Fruit fly (Drosophila melanogaster) whole organism, pupa: ENCODE data around the gene CG15891.

Experiments
- CG13204 ChIP-seq: fragments of 200-800 bp; sonication (Bioruptor generic); optimal IDR thresholded peaks from 2 replicates; lab custom pipeline; 2018; ENCODE audit warnings: missing biosample characterization, mild to moderate bottlenecking, missing genetic modification characterization, moderate library complexity
- CG14655 ChIP-seq: fragments of 200-800 bp; sonication (Bioruptor generic); optimal IDR thresholded peaks from 3 replicates; lab custom pipeline; 2017; ENCODE audit warnings: mild to moderate bottlenecking, missing biosample characterization, missing genetic modification reagents, missing genetic modification characterization
- CG15710 ChIP-seq: fragments of 200-800 bp; sonication (Bioruptor generic); optimal IDR thresholded peaks from 2 replicates; lab custom pipeline; 2018; ENCODE audit warnings: missing biosample characterization, mild to moderate bottlenecking, missing genetic modification characterization, moderate library complexity
- CG17806 ChIP-seq: fragments of 200-800 bp; sonication (Bioruptor generic); optimal IDR thresholded peaks from 2 replicates; lab custom pipeline; 2018; ENCODE audit warnings: missing biosample characterization, mild to moderate bottlenecking, missing genetic modification characterization, moderate library complexity
- CG32121 ChIP-seq: fragments of 200-800 bp; sonication (Bioruptor generic); IDR thresholded peaks from 2 replicates; pipeline ENCODE4 v1.3.6; 2022; ENCODE audit warnings: missing biosample characterization, missing genetic modification characterization
- CG4496 ChIP-seq: fragments of 200-800 bp; sonication (Bioruptor generic); IDR thresholded peaks from 3 replicates; pipeline ENCODE4 v1.3.6; 2022; ENCODE audit warnings: missing biosample characterization, missing genetic modification characterization
- CG8159 ChIP-seq: fragments of 200-800 bp; sonication (Bioruptor generic); optimal IDR thresholded peaks from 3 replicates; lab custom pipeline; 2018; ENCODE audit warnings: missing biosample characterization, mild to moderate bottlenecking, missing genetic modification characterization, moderate library complexity
- CG8301 ChIP-seq: fragments of 200-800 bp; sonication (Bioruptor generic); optimal IDR thresholded peaks from 2 replicates; lab custom pipeline; 2018; ENCODE audit warnings: missing biosample characterization, mild to moderate bottlenecking, missing genetic modification characterization
- D1 ChIP-seq: fragments of 200-800 bp; sonication (Bioruptor generic); optimal IDR thresholded peaks from 2 replicates; lab custom pipeline; 2018; ENCODE audit warnings: missing biosample characterization, mild to moderate bottlenecking, missing genetic modification characterization, moderate library complexity
- EcR ChIP-seq: fragments of 200-800 bp; sonication (Bioruptor generic); optimal IDR thresholded peaks from 3 replicates; lab custom pipeline; 2019; ENCODE audit warnings: missing biosample characterization, missing genetic modification characterization, mild to moderate bottlenecking, moderate library complexity, missing genetic modification reagents
- Ets98B ChIP-seq: fragments of 200-800 bp; sonication (Bioruptor generic); IDR thresholded peaks from 2 replicates; pipeline ENCODE4 v1.3.6; 2022; ENCODE audit warnings: missing biosample characterization, missing genetic modification characterization
- Pif1A ChIP-seq: fragments of 200-800 bp; sonication (Bioruptor generic); optimal IDR thresholded peaks from 3 replicates; lab custom pipeline; 2016; ENCODE audit warnings: missing biosample characterization, missing genetic modification characterization
- Pif1B ChIP-seq: fragments of 200-800 bp; sonication (Bioruptor generic); optimal IDR thresholded peaks from 3 replicates; lab custom pipeline; 2016; ENCODE audit warnings: missing biosample characterization, missing genetic modification characterization
- gl ChIP-seq: fragments of 200-800 bp; sonication (Bioruptor generic); optimal IDR thresholded peaks from 2 replicates; lab custom pipeline; 2018; ENCODE audit warnings: missing biosample characterization, mild to moderate bottlenecking, missing genetic modification characterization

DNA sequence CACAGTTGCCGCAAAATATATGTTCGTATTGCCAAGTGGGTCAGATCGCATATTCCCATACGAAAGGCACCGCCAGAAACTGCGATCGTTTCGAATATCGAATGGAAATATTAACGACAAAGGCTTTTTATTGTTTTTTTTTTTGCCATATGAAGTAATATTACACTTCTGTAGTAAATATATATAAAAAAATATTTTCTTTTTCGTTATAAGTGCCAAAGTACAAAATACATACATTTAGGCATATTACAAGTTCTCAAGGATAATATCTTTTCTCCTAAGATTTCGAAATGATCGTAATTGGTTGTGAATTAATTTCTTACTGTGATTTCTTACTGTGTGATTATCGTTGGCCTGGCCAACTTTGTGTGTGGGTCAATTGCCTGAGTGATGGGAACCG is 9.1 kb upstream of the CG15891 start:
- TF ChIP-seq CG32121 (GFP tag; lab: Robert Waterston, UW) (no peak; the same call in 1 of the 2 replicates), CG17806 (tag; lab: Kevin White, UChicago) (no peak), Pif1A (GFP tag; lab: Kevin White, UChicago) (no peak), CG14655 (GFP tag; lab: Kevin White, UChicago) (no peak), Pif1B (no peak), gl (tag; lab: Kevin White, UChicago) (no peak), EcR (no peak), CG8301 (tag; lab: Kevin White, UChicago) (peak; percentile 9), Ets98B (GFP tag; lab: Robert Waterston, UW) (no peak), CG4496 (GFP tag; lab: Robert Waterston, UW) (no peak), D1 (tag; lab: Kevin White, UChicago) (no peak), CG13204 (GFP tag; lab: Kevin White, UChicago) (no peak), CG15710 (tag; lab: Kevin White, UChicago) (peak; percentile 10), CG8159 (tag; lab: Kevin White, UChicago) (no peak)
